Worm (Caenorhabditis elegans) whole organism, L4 larva: Measurements from ENCODE around the gene C14A4.7.

Experiments used
- F10B5.3 ChIP-seq: sonication (generic microtip); optimal IDR thresholded peaks from 2 replicates; lab custom pipeline; 2016; ENCODE audit warnings: mild to moderate bottlenecking, missing genetic modification characterization, missing compliant biosample characterization
- R02D3.7 ChIP-seq: fragments of 150-350 bp; sonication (generic microtip); optimal IDR thresholded peaks from 3 replicates; lab custom pipeline; 2014; ENCODE audit warnings: missing biosample characterization, missing genetic modification characterization
- ZK546.5 ChIP-seq, 2 experiments: sonication (generic microtip); optimal IDR thresholded peaks; 2 replicates each; lab custom pipeline; 2017; ENCODE audit warnings: missing biosample characterization in 2 of 2, missing genetic modification characterization in 2 of 2
- ceh-44 ChIP-seq: fragments of 200-800 bp; sonication (Bioruptor generic); IDR thresholded peaks from 2 replicates; pipeline ENCODE4 v1.3.6; 2022; ENCODE audit warnings: missing genetic modification reagents, missing genetic modification characterization, missing compliant biosample characterization
- ces-1 ChIP-seq: fragments of 150-350 bp; sonication (generic microtip); optimal IDR thresholded peaks from 4 replicates; lab custom pipeline; 2014; ENCODE audit warnings: missing biosample characterization, missing genetic modification reagents, missing genetic modification characterization
- daf-12 ChIP-seq: fragments of 150-350 bp; optimal IDR thresholded peaks from 2 replicates; lab custom pipeline; 2014; ENCODE audit warnings: missing biosample characterization, missing genetic modification reagents, missing genetic modification characterization
- dve-1 ChIP-seq: sonication (generic microtip); optimal IDR thresholded peaks from 2 replicates; lab custom pipeline; 2017; ENCODE audit warnings: antibody characterized with exemption, mild to moderate bottlenecking, missing genetic modification characterization, missing compliant biosample characterization; ENCODE audit not compliant: insufficient read depth
- nhr-10 ChIP-seq: fragments of 150-350 bp; optimal IDR thresholded peaks from 2 replicates; lab custom pipeline; 2014; ENCODE audit warnings: missing biosample characterization, missing genetic modification characterization
- nhr-11 ChIP-seq: fragments of 150-350 bp; optimal IDR thresholded peaks from 2 replicates; lab custom pipeline; 2014; ENCODE audit warnings: missing biosample characterization, missing genetic modification characterization
- nhr-41 ChIP-seq: fragments of 200-800 bp; sonication (Bioruptor generic); IDR thresholded peaks from 2 replicates; pipeline ENCODE4 v1.3.6; 2022; ENCODE audit warnings: missing genetic modification reagents, missing genetic modification characterization, missing compliant biosample characterization
- nhr-77 ChIP-seq: fragments of 150-350 bp; optimal IDR thresholded peaks from 2 replicates; lab custom pipeline; 2014; ENCODE audit warnings: missing biosample characterization, missing genetic modification characterization
- unc-130 ChIP-seq: sonication (generic microtip); optimal IDR thresholded peaks from 2 replicates; lab custom pipeline; 2016; ENCODE audit warnings: missing genetic modification reagents, missing genetic modification characterization, missing compliant biosample characterization
- unc-39 ChIP-seq: sonication (generic microtip); optimal IDR thresholded peaks from 2 replicates; lab custom pipeline; 2017; ENCODE audit warnings: missing biosample characterization, missing genetic modification characterization

- TF ChIP-seq nhr-77: no peak
- no peak for TF ChIP-seq R02D3.7 (tag; lab: Kevin White, UChicago)
- TF ChIP-seq ceh-44: no peak
- TF ChIP-seq F10B5.3 (tag; lab: Kevin White, UChicago): no peak
- TF ChIP-seq nhr-41 (GFP tag; lab: Robert Waterston, UW): peak; percentile 58; the same call in 1 of the 2 replicates
- no peak for TF ChIP-seq nhr-11 (tag; lab: Kevin White, UChicago)
- peak; percentile 30 for TF ChIP-seq dve-1
- TF ChIP-seq ces-1 (GFP tag; lab: Kevin White, UChicago): no peak
- TF ChIP-seq ZK546.5 (tag; optimal IDR thresholded peaks at IDR 0.05; lab: Kevin White, UChicago): no peak
- no peak for TF ChIP-seq unc-130 (GFP tag; lab: Kevin White, UChicago)
- TF ChIP-seq nhr-10 (tag; lab: Kevin White, UChicago): no peak
- no peak for TF ChIP-seq daf-12 (tag; lab: Kevin White, UChicago)
- no peak for TF ChIP-seq unc-39 (tag; lab: Kevin White, UChicago)
Observed at ce11 chrII:10547803-10548693, 48.3 kb downstream of the C14A4.7 start.
